Fruit fly (Drosophila melanogaster) whole organism, embryonic: Measurements from ENCODE around the gene RpL24.

Source experiments
- Aef1 ChIP-seq: fragments of 200-800 bp; sonication (Bioruptor generic); IDR thresholded peaks from 3 replicates; pipeline ENCODE4 v1.3.6; 2022; ENCODE audit warnings: missing biosample characterization, missing genetic modification characterization
- Atf-2 ChIP-seq: fragments of 200-800 bp; sonication (Bioruptor generic); optimal IDR thresholded peaks from 2 replicates; lab custom pipeline; 2016; ENCODE audit warnings: missing biosample characterization, missing genetic modification characterization
- BEAF-32 ChIP-seq: fragments of 200-800 bp; sonication (Bioruptor generic); optimal IDR thresholded peaks from 3 replicates; lab custom pipeline; 2017; ENCODE audit warnings: missing biosample characterization, missing genetic modification characterization, mild to moderate bottlenecking, moderate library complexity, missing genetic modification reagents
- CG10543 ChIP-seq: fragments of 200-800 bp; sonication (Bioruptor generic); optimal IDR thresholded peaks from 3 replicates; lab custom pipeline; 2017; ENCODE audit warnings: missing biosample characterization, mild to moderate bottlenecking, missing genetic modification characterization, moderate library complexity
- CG11247 ChIP-seq: fragments of 200-800 bp; sonication (Bioruptor generic); IDR thresholded peaks from 2 replicates; pipeline ENCODE4 v1.3.6; 2022; ENCODE audit warnings: missing biosample characterization, missing genetic modification characterization
- CG12155 ChIP-seq: fragments of 200-800 bp; sonication (Bioruptor generic); optimal IDR thresholded peaks from 3 replicates; lab custom pipeline; 2016; ENCODE audit warnings: missing biosample characterization, missing genetic modification characterization
- CG12942 ChIP-seq: fragments of 200-800 bp; sonication (Bioruptor generic); optimal IDR thresholded peaks from 3 replicates; lab custom pipeline; 2016; ENCODE audit warnings: missing biosample characterization, missing genetic modification characterization
- CG13775 ChIP-seq: fragments of 200-800 bp; sonication (Bioruptor generic); optimal IDR thresholded peaks from 3 replicates; lab custom pipeline; 2017; ENCODE audit warnings: missing biosample characterization, mild to moderate bottlenecking, missing genetic modification characterization
- CG14441 ChIP-seq: fragments of 200-800 bp; sonication (Bioruptor generic); IDR thresholded peaks from 2 replicates; pipeline ENCODE4 v1.3.6; 2022; ENCODE audit warnings: missing biosample characterization, missing genetic modification characterization
- CG14710 ChIP-seq: fragments of 200-800 bp; sonication (Bioruptor generic); optimal IDR thresholded peaks from 3 replicates; lab custom pipeline; 2019; ENCODE audit warnings: missing biosample characterization, mild to moderate bottlenecking, missing genetic modification characterization, moderate library complexity
- CG18011 ChIP-seq: fragments of 200-800 bp; sonication (Bioruptor generic); optimal IDR thresholded peaks from 2 replicates; lab custom pipeline; 2017; ENCODE audit warnings: missing biosample characterization, missing genetic modification characterization, mild to moderate bottlenecking, moderate library complexity, missing genotype
- CG30020 ChIP-seq: fragments of 200-800 bp; optimal IDR thresholded peaks from 2 replicates; lab custom pipeline; 2019; ENCODE audit warnings: missing biosample characterization, mild to moderate bottlenecking, missing genetic modification characterization, moderate library complexity
- CG31388 ChIP-seq: fragments of 200-800 bp; sonication (Bioruptor generic); optimal IDR thresholded peaks from 2 replicates; lab custom pipeline; 2016; ENCODE audit warnings: missing biosample characterization, missing genetic modification characterization
- CG32532 ChIP-seq: fragments of 200-800 bp; sonication (Bioruptor generic); IDR thresholded peaks from 2 replicates; pipeline ENCODE4 v1.3.6; 2022; ENCODE audit warnings: missing biosample characterization, missing genetic modification characterization
- CG33213 ChIP-seq: fragments of 200-800 bp; sonication (Bioruptor generic); optimal IDR thresholded peaks from 3 replicates; lab custom pipeline; 2016; ENCODE audit warnings: missing biosample characterization, missing genetic modification characterization
- CG34224 ChIP-seq: fragments of 200-800 bp; sonication (Bioruptor generic); IDR thresholded peaks from 3 replicates; pipeline ENCODE4 v1.3.6; 2022; ENCODE audit warnings: missing biosample characterization, missing genetic modification characterization; ENCODE audit not compliant: partially characterized antibody
- CG4282 ChIP-seq: fragments of 200-800 bp; sonication (Bioruptor generic); optimal IDR thresholded peaks from 2 replicates; lab custom pipeline; 2016; ENCODE audit warnings: missing biosample characterization, missing genetic modification characterization
- CG4820 ChIP-seq: fragments of 200-800 bp; sonication (Bioruptor generic); optimal IDR thresholded peaks from 3 replicates; lab custom pipeline; 2016; ENCODE audit warnings: missing biosample characterization, missing genetic modification characterization
- CG6254 ChIP-seq: fragments of 200-800 bp; sonication (Bioruptor generic); optimal IDR thresholded peaks from 3 replicates; lab custom pipeline; 2017; ENCODE audit warnings: mild to moderate bottlenecking, missing biosample characterization, missing genetic modification reagents, missing genetic modification characterization
- CG7928 ChIP-seq: fragments of 200-800 bp; sonication (Bioruptor generic); optimal IDR thresholded peaks from 2 replicates; lab custom pipeline; 2017; ENCODE audit warnings: missing biosample characterization, mild to moderate bottlenecking, missing genetic modification characterization
- CG9817 ChIP-seq: fragments of 200-800 bp; sonication (Bioruptor generic); optimal IDR thresholded peaks from 2 replicates; lab custom pipeline; 2018; ENCODE audit warnings: missing biosample characterization, mild to moderate bottlenecking, missing genetic modification characterization, moderate library complexity
- Dek ChIP-seq: fragments of 200-800 bp; sonication (Bioruptor generic); optimal IDR thresholded peaks from 3 replicates; lab custom pipeline; 2019; ENCODE audit warnings: missing biosample characterization, mild to moderate bottlenecking, missing genetic modification characterization, moderate library complexity
- Drgx ChIP-seq: fragments of 200-800 bp; sonication (Bioruptor generic); IDR thresholded peaks from 2 replicates; pipeline ENCODE4 v1.3.6; 2022; ENCODE audit warnings: missing biosample characterization, missing genetic modification characterization
- Hr3 ChIP-seq: fragments of 200-800 bp; sonication (Bioruptor generic); optimal IDR thresholded peaks from 3 replicates; lab custom pipeline; 2016; ENCODE audit warnings: missing biosample characterization, missing genetic modification characterization
- Meics ChIP-seq: fragments of 200-800 bp; sonication (Bioruptor generic); optimal IDR thresholded peaks from 2 replicates; lab custom pipeline; 2017; ENCODE audit warnings: missing biosample characterization, mild to moderate bottlenecking, missing genetic modification characterization
- Six4 ChIP-seq: fragments of 200-800 bp; sonication (Bioruptor generic); optimal IDR thresholded peaks from 2 replicates; lab custom pipeline; 2016; ENCODE audit warnings: missing biosample characterization, missing genetic modification characterization
- Sry-β ChIP-seq: fragments of 200-800 bp; sonication (Bioruptor generic); optimal IDR thresholded peaks from 2 replicates; lab custom pipeline; 2018; ENCODE audit warnings: missing biosample characterization, mild to moderate bottlenecking, missing genetic modification characterization, moderate library complexity
- Ssrp ChIP-seq: fragments of 200-800 bp; sonication (Bioruptor generic); optimal IDR thresholded peaks from 2 replicates; lab custom pipeline; 2018; ENCODE audit warnings: missing biosample characterization, mild to moderate bottlenecking, missing genetic modification characterization, moderate library complexity
- Xrp1 ChIP-seq: fragments of 200-800 bp; sonication (Bioruptor generic); IDR thresholded peaks from 2 replicates; pipeline ENCODE4 v1.3.6; 2022; ENCODE audit warnings: missing biosample characterization, missing genetic modification characterization
- YL-1 ChIP-seq: fragments of 200-800 bp; sonication (Bioruptor generic); optimal IDR thresholded peaks from 3 replicates; lab custom pipeline; 2017; ENCODE audit warnings: missing biosample characterization, mild to moderate bottlenecking, missing genetic modification characterization
- bab2 ChIP-seq: fragments of 200-800 bp; sonication (Bioruptor generic); optimal IDR thresholded peaks from 2 replicates; lab custom pipeline; 2016; ENCODE audit warnings: missing biosample characterization, missing genetic modification characterization
- dan ChIP-seq: fragments of 200-800 bp; sonication (Bioruptor generic); IDR thresholded peaks from 2 replicates; pipeline ENCODE4 v1.3.6; 2022; ENCODE audit warnings: missing biosample characterization, missing genetic modification characterization
- dm ChIP-seq: fragments of 200-800 bp; sonication (Bioruptor generic); optimal IDR thresholded peaks from 3 replicates; lab custom pipeline; 2016; ENCODE audit warnings: missing biosample characterization, missing genetic modification characterization
- ewg ChIP-seq: fragments of 200-800 bp; sonication (Bioruptor generic); optimal IDR thresholded peaks from 3 replicates; lab custom pipeline; 2017; ENCODE audit warnings: mild to moderate bottlenecking, missing biosample characterization, missing genetic modification reagents, missing genetic modification characterization
- gem ChIP-seq: fragments of 200-800 bp; sonication (Bioruptor generic); optimal IDR thresholded peaks from 2 replicates; lab custom pipeline; 2019; ENCODE audit warnings: missing biosample characterization, mild to moderate bottlenecking, missing genetic modification characterization, moderate library complexity
- gsb-n ChIP-seq: fragments of 200-800 bp; sonication (Bioruptor generic); optimal IDR thresholded peaks from 3 replicates; lab custom pipeline; 2018; ENCODE audit warnings: missing biosample characterization, mild to moderate bottlenecking, missing genetic modification characterization
- insv ChIP-seq, 2 experiments: fragments of 200-800 bp; sonication (Bioruptor generic); optimal IDR thresholded peaks; 3 replicates each; lab custom pipeline; 2016 to 2018; ENCODE audit warnings: missing biosample characterization in 2 of 2, missing genetic modification characterization in 2 of 2
- lmd ChIP-seq: fragments of 200-800 bp; sonication (Bioruptor generic); IDR thresholded peaks from 2 replicates; pipeline ENCODE4 v1.3.6; 2022; ENCODE audit warnings: missing biosample characterization, missing genetic modification characterization
- nmo ChIP-seq: fragments of 200-800 bp; sonication (Bioruptor generic); optimal IDR thresholded peaks from 2 replicates; lab custom pipeline; 2018; ENCODE audit warnings: missing biosample characterization, mild to moderate bottlenecking, missing genetic modification characterization, moderate library complexity
- pho ChIP-seq: fragments of 200-800 bp; sonication (Bioruptor generic); optimal IDR thresholded peaks from 2 replicates; lab custom pipeline; 2016; ENCODE audit warnings: missing biosample characterization, missing genetic modification characterization
- pita ChIP-seq: fragments of 200-800 bp; sonication (Bioruptor generic); optimal IDR thresholded peaks from 2 replicates; lab custom pipeline; 2017; ENCODE audit warnings: missing biosample characterization, mild to moderate bottlenecking, missing genetic modification characterization
- pum ChIP-seq: fragments of 200-800 bp; sonication (Bioruptor generic); optimal IDR thresholded peaks from 2 replicates; lab custom pipeline; 2016; ENCODE audit warnings: missing biosample characterization, missing genetic modification characterization
- row ChIP-seq: fragments of 200-800 bp; sonication (Bioruptor generic); IDR thresholded peaks from 3 replicates; pipeline ENCODE4 v1.3.6; 2022; ENCODE audit warnings: missing biosample characterization, missing genetic modification characterization
- slou ChIP-seq: fragments of 200-800 bp; sonication (Bioruptor generic); optimal IDR thresholded peaks from 3 replicates; lab custom pipeline; 2016; ENCODE audit warnings: missing biosample characterization, missing genetic modification characterization
- sob ChIP-seq: fragments of 200-800 bp; sonication (Bioruptor generic); IDR thresholded peaks from 2 replicates; pipeline ENCODE4 v1.3.6; 2022; ENCODE audit warnings: missing biosample characterization, missing genetic modification characterization
- stwl ChIP-seq: fragments of 200-800 bp; sonication (Bioruptor generic); optimal IDR thresholded peaks from 3 replicates; lab custom pipeline; 2018; ENCODE audit warnings: missing biosample characterization, mild to moderate bottlenecking, missing genetic modification characterization, moderate library complexity
- sug ChIP-seq: fragments of 200-800 bp; optimal IDR thresholded peaks from 2 replicates; lab custom pipeline; 2019; ENCODE audit warnings: missing biosample characterization, mild to moderate bottlenecking, missing genetic modification characterization, moderate library complexity
- tll ChIP-seq, 2 experiments: fragments of 200-800 bp in 1 of 2; fragments of >200 bp in 1 of 2; sonication (Bioruptor generic) in 1 of 2; optimal IDR thresholded peaks; 2 replicates each; lab custom pipeline; 2017 to 2019; ENCODE audit warnings: missing biosample characterization in 2 of 2, missing genetic modification characterization in 2 of 2, mild to moderate bottlenecking in 1 of 2, moderate library complexity in 1 of 2
- tna ChIP-seq: fragments of 200-800 bp; sonication (Bioruptor generic); IDR thresholded peaks from 2 replicates; pipeline ENCODE4 v1.3.6; 2022; ENCODE audit warnings: missing biosample characterization, missing genetic modification characterization; ENCODE audit not compliant: partially characterized antibody

RpL24 gene

DNA sequence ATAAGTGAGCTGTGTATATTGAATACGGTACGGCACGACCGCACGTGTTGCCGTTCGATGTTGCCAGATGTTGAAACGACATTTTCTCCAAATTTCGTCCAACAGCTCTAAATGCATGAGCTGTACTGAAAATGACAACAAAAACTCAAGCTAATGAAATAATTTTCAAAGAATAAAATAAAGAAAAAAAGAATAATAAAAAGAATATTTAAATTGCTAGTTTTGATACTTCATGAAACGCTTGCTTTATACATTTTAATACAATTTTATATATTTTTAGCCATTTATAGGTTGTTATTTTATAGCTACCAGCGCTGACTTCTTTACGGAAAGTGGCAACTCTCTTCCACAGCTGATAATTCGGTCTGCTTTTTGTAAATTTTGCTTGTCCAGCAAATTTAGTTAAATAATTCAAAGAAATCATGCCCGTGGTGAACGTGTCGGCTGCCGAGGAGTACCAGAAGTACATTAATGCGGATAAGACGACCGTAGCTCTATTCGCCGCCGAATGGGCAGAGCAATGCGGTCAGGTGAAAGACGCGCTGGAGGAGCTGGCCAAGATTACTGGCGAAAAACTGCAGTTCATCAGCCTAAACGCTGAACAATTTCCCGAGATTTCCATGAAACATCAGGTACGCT lies 28.7 kb downstream of the RpL24 start, which contains the start of the genes Nnp-1 and Grx3 (continued):
- TF ChIP-seq CG14710 (tag; lab: Kevin White, UChicago) (peak; percentile 82), CG13775 (peak; percentile 44), dan (no peak), CG18011 (GFP tag; lab: Kevin White, UChicago) (peak; percentile 5), CG10543 (GFP tag; lab: Kevin White, UChicago) (peak; percentile 82), CG32532 (GFP tag; lab: Robert Waterston, UW) (peak; percentile 56; the same call in 1 of the 2 replicates), Ssrp (tag; lab: Kevin White, UChicago) (peak; percentile 29), Atf-2 (GFP tag; lab: Kevin White, UChicago) (no peak), CG33213 (GFP tag; lab: Kevin White, UChicago) (no peak), CG14441 (GFP tag; lab: Robert Waterston, UW) (peak; percentile 13; the same call in 1 of the 2 replicates), tll (GFP tag; optimal IDR thresholded peaks at IDR 0.05; lab: Kevin White, UChicago) (peak in 1 of 2 experiments; percentile 57), gsb-n (tag; lab: Kevin White, UChicago) (no peak), tna (GFP tag; lab: Robert Waterston, UW) (0 out of 2 replicates have a peak, but pooled peaks have one; percentile 12), CG4820 (GFP tag; lab: Kevin White, UChicago) (peak; percentile 45), Drgx (GFP tag; lab: Robert Waterston, UW) (no peak), gem (tag; lab: Kevin White, UChicago) (no peak), dm (GFP tag; lab: Kevin White, UChicago) (peak; percentile 88), CG12942 (GFP tag; lab: Kevin White, UChicago) (peak; percentile 27), YL-1 (GFP tag; lab: Kevin White, UChicago) (peak; percentile 78), Sry-β (GFP tag; lab: Kevin White, UChicago) (peak; percentile 92), Dek (peak; percentile 55), slou (GFP tag; lab: Kevin White, UChicago) (peak; percentile 2), sob (GFP tag; lab: Robert Waterston, UW) (peak; percentile 44; the same call in 1 of the 2 replicates), CG30020 (tag; lab: Kevin White, UChicago) (peak; percentile 65), Meics (GFP tag; lab: Kevin White, UChicago) (no peak), Six4 (GFP tag; lab: Kevin White, UChicago) (peak; percentile 10), nmo (GFP tag; lab: Kevin White, UChicago) (peak; percentile 82), Xrp1 (peak; percentile 58), CG31388 (GFP tag; lab: Kevin White, UChicago) (no peak), row (peak; percentile 92), pho (peak; percentile 7), pita (GFP tag; lab: Kevin White, UChicago) (no peak), insv (GFP tag; optimal IDR thresholded peaks at IDR 0.05; lab: Kevin White, UChicago) (no peak), Aef1 (peak; percentile 30; the same call in 2 of the 3 replicates), Hr3 (peak; percentile 70), CG6254 (GFP tag; lab: Kevin White, UChicago) (peak; percentile 5), CG34224 (GFP tag; lab: Robert Waterston, UW) (0 out of 3 replicates have a peak, but pooled peaks have one; percentile 11), lmd (GFP tag; lab: Robert Waterston, UW) (peak; percentile 32; the same call in 1 of the 2 replicates), sug (tag; lab: Kevin White, UChicago) (peak; percentile 82), ewg (GFP tag; lab: Kevin White, UChicago) (peak; percentile 24), CG11247 (GFP tag; lab: Robert Waterston, UW) (no peak), CG7928 (peak; percentile 44), BEAF-32 (GFP tag; lab: Kevin White, UChicago) (peak; percentile 41), CG9817 (tag; lab: Kevin White, UChicago) (peak; percentile 73), bab2 (GFP tag; lab: Kevin White, UChicago) (no peak), pum (GFP tag; lab: Kevin White, UChicago) (no peak), CG12155 (GFP tag; lab: Kevin White, UChicago) (peak; percentile 61), stwl (tag; lab: Kevin White, UChicago) (peak; percentile 49), CG4282 (GFP tag; lab: Kevin White, UChicago) (no peak)
